Worm (Caenorhabditis elegans): ENCODE measurements around the gene nasp-2.

Gene nasp-2

ce11 chrV:13275959-13276358 lies 36.1 kb downstream of the nasp-2 start, which contains the start of gene F32F2.4:
Gene F32F2.4, plus strand, starts transcription at chrV:13276259.
- TF ChIP-seq ceh-39 (tag; optimal IDR thresholded peaks at IDR 0.05) (no peak), unc-62 (GFP tag; optimal IDR thresholded peaks at IDR 0.05) (no peak), nhr-12 (tag; optimal IDR thresholded peaks at IDR 0.05) (no peak), ceh-83 (GFP tag; optimal IDR thresholded peaks at IDR 0.05) (no peak), ham-2 (GFP tag; optimal IDR thresholded peaks at IDR 0.05) (no peak), flh-1 (GFP tag; optimal IDR thresholded peaks at IDR 0.05) (no peak), cnd-1 (tag; optimal IDR thresholded peaks at IDR 0.05) (no peak), bed-3 (GFP tag; optimal IDR thresholded peaks at IDR 0.05) (no peak), zip-8 (tag; optimal IDR thresholded peaks at IDR 0.05) (no peak), ces-1 (GFP tag; optimal IDR thresholded peaks at IDR 0.05) (no peak), M03D4.4 (tag; optimal IDR thresholded peaks at IDR 0.05) (no peak), mab-5 (tag; optimal IDR thresholded peaks at IDR 0.05) (no peak), elt-3 (tag; optimal IDR thresholded peaks at IDR 0.05) (no peak), nhr-2 (tag; optimal IDR thresholded peaks at IDR 0.05) (no peak), sptf-1 (tag; optimal IDR thresholded peaks at IDR 0.05) (no peak), lsy-2 (tag; optimal IDR thresholded peaks at IDR 0.05) (no peak), nhr-28 (tag; optimal IDR thresholded peaks at IDR 0.05) (no peak), elt-1 (tag; optimal IDR thresholded peaks at IDR 0.05; ENCODE audit: borderline replicate concordance, insufficient read depth) (no peak), mls-2 (tag; optimal IDR thresholded peaks at IDR 0.05) (no peak)

- TF ChIP-seq cnd-1 (tag; optimal IDR thresholded peaks at IDR 0.05) (no peak), nhr-12 (tag; optimal IDR thresholded peaks at IDR 0.05) (no peak), pha-4 (tag; optimal IDR thresholded peaks at IDR 0.05) (no peak), lin-13 (tag; optimal IDR thresholded peaks at IDR 0.05) (no peak), sptf-1 (tag; optimal IDR thresholded peaks at IDR 0.05) (no peak), nhr-76 (tag; optimal IDR thresholded peaks at IDR 0.05) (no peak), ceh-39 (tag; optimal IDR thresholded peaks at IDR 0.05) (no peak), unc-39 (tag; optimal IDR thresholded peaks at IDR 0.05) (no peak), lsy-2 (tag; optimal IDR thresholded peaks at IDR 0.05) (no peak), ceh-43 (GFP tag; optimal IDR thresholded peaks at IDR 0.05) (no peak), mls-2 (tag; optimal IDR thresholded peaks at IDR 0.05) (no peak), nhr-237 (tag; optimal IDR thresholded peaks at IDR 0.05) (no peak), drap-1 (GFP tag; optimal IDR thresholded peaks at IDR 0.05) (no peak), M03D4.4 (tag; optimal IDR thresholded peaks at IDR 0.05) (no peak)
These were observed 37.4 kb downstream of the nasp-2 start for ce11 chrV:13274615-13275014.

- TF ChIP-seq M03D4.4 (tag; optimal IDR thresholded peaks at IDR 0.05) (no peak), unc-39 (tag; optimal IDR thresholded peaks at IDR 0.05) (no peak), bed-3 (GFP tag; optimal IDR thresholded peaks at IDR 0.05) (no peak), mls-2 (tag; optimal IDR thresholded peaks at IDR 0.05) (no peak), ces-1 (GFP tag; optimal IDR thresholded peaks at IDR 0.05) (no peak), blmp-1 (tag; optimal IDR thresholded peaks at IDR 0.05) (no peak), nhr-237 (tag; optimal IDR thresholded peaks at IDR 0.05) (no peak), ceh-39 (tag; optimal IDR thresholded peaks at IDR 0.05) (no peak), ztf-11 (tag; optimal IDR thresholded peaks at IDR 0.05) (no peak)
These were observed 38.8 kb downstream of the nasp-2 start for ce11 chrV:13273302-13273701.

ce11 chrV:13272275-13272674 lies 39.8 kb downstream of the nasp-2 start:
- TF ChIP-seq ceh-83 (GFP tag; optimal IDR thresholded peaks at IDR 0.05) (no peak), bed-3 (GFP tag; optimal IDR thresholded peaks at IDR 0.05) (no peak), cnd-1 (tag; optimal IDR thresholded peaks at IDR 0.05) (no peak), ceh-39 (tag; optimal IDR thresholded peaks at IDR 0.05) (no peak)

ce11 chrV:13269228-13269630 lies 42.8 kb downstream of the nasp-2 start:
- TF ChIP-seq ztf-11 (tag; optimal IDR thresholded peaks at IDR 0.05) (no peak), mab-5 (tag; optimal IDR thresholded peaks at IDR 0.05) (no peak), lin-32 (GFP tag; optimal IDR thresholded peaks at IDR 0.05) (no peak), lin-13 (tag; optimal IDR thresholded peaks at IDR 0.05) (no peak), bed-3 (GFP tag; optimal IDR thresholded peaks at IDR 0.05) (no peak), lsy-2 (tag; optimal IDR thresholded peaks at IDR 0.05) (no peak), cnd-1 (tag; optimal IDR thresholded peaks at IDR 0.05) (no peak), snpc-4 (tag; optimal IDR thresholded peaks at IDR 0.05) (no peak), drap-1 (GFP tag; optimal IDR thresholded peaks at IDR 0.05) (no peak), flh-1 (GFP tag; optimal IDR thresholded peaks at IDR 0.05) (no peak), nhr-12 (tag; optimal IDR thresholded peaks at IDR 0.05) (no peak)

ce11 chrV:13268032-13268431 lies 44.0 kb downstream of the nasp-2 start:
- TF ChIP-seq lsy-2 (tag; optimal IDR thresholded peaks at IDR 0.05), result no peak
- no peak for TF ChIP-seq ztf-11 (tag; optimal IDR thresholded peaks at IDR 0.05)
- TF ChIP-seq unc-62 (GFP tag; optimal IDR thresholded peaks at IDR 0.05), result no peak
- no peak for TF ChIP-seq snpc-4 (tag; optimal IDR thresholded peaks at IDR 0.05)
- TF ChIP-seq ceh-39 (tag; optimal IDR thresholded peaks at IDR 0.05), result no peak
- TF ChIP-seq ham-2 (GFP tag; optimal IDR thresholded peaks at IDR 0.05), result no peak
- TF ChIP-seq bed-3 (GFP tag; optimal IDR thresholded peaks at IDR 0.05), result no peak
- TF ChIP-seq sem-2 (GFP tag; optimal IDR thresholded peaks at IDR 0.05), result no peak
- no peak for TF ChIP-seq tbx-8 (GFP tag; optimal IDR thresholded peaks at IDR 0.05)
- TF ChIP-seq M03D4.4 (tag; optimal IDR thresholded peaks at IDR 0.05), result no peak
- no peak for TF ChIP-seq unc-39 (tag; optimal IDR thresholded peaks at IDR 0.05)
- TF ChIP-seq ceh-83 (GFP tag; optimal IDR thresholded peaks at IDR 0.05), result no peak
- TF ChIP-seq cnd-1 (tag; optimal IDR thresholded peaks at IDR 0.05), result no peak
- no peak for TF ChIP-seq elt-1 (tag; optimal IDR thresholded peaks at IDR 0.05; ENCODE audit: borderline replicate concordance, insufficient read depth)
- TF ChIP-seq sptf-1 (tag; optimal IDR thresholded peaks at IDR 0.05), result no peak
- TF ChIP-seq lin-13 (tag; optimal IDR thresholded peaks at IDR 0.05), result no peak
- no peak for TF ChIP-seq elt-3 (tag; optimal IDR thresholded peaks at IDR 0.05)
- no peak for TF ChIP-seq nhr-237 (tag; optimal IDR thresholded peaks at IDR 0.05)
- TF ChIP-seq nhr-76 (tag; optimal IDR thresholded peaks at IDR 0.05), result no peak
- no peak for TF ChIP-seq nhr-2 (tag; optimal IDR thresholded peaks at IDR 0.05)

Data from whole organism, mixed stage, embryonic.